Fruit fly (Drosophila melanogaster) whole organism, embryonic: Measurements from ENCODE around the gene stops.

ENCODE experiments used
- ATbp ChIP-seq: fragments of 200-800 bp; sonication (Bioruptor generic); optimal IDR thresholded peaks from 2 replicates; lab custom pipeline; 2017; ENCODE audit warnings: missing biosample characterization, mild to moderate bottlenecking, missing genetic modification characterization, missing genetic modification reagents
- Ada2b ChIP-seq: fragments of 200-800 bp; sonication (Bioruptor generic); IDR thresholded peaks from 2 replicates; pipeline ENCODE4 v1.3.6; 2022; ENCODE audit warnings: missing biosample characterization, missing genetic modification characterization
- Adf1 ChIP-seq: fragments of 200-800 bp; sonication (Bioruptor generic); IDR thresholded peaks from 2 replicates; pipeline ENCODE4 v1.3.6; 2022; ENCODE audit warnings: missing biosample characterization, missing genetic modification characterization
- Antp ChIP-seq: fragments of 200-800 bp; sonication (Bioruptor generic); optimal IDR thresholded peaks from 3 replicates; lab custom pipeline; 2016; ENCODE audit warnings: missing biosample characterization, missing genetic modification characterization
- CG11085 ChIP-seq: fragments of 200-800 bp; sonication (Bioruptor generic); IDR thresholded peaks from 2 replicates; pipeline ENCODE4 v1.3.6; 2022; ENCODE audit warnings: missing biosample characterization, missing genetic modification characterization
- CG11504 ChIP-seq: fragments of 200-800 bp; sonication (Bioruptor generic); optimal IDR thresholded peaks from 3 replicates; lab custom pipeline; 2019; ENCODE audit warnings: missing biosample characterization, mild to moderate bottlenecking, missing genetic modification characterization, moderate library complexity
- CG13287 ChIP-seq: fragments of 200-800 bp; sonication (Bioruptor generic); IDR thresholded peaks from 2 replicates; pipeline ENCODE4 v1.3.6; 2022; ENCODE audit warnings: missing biosample characterization, missing genetic modification characterization; ENCODE audit not compliant: partially characterized antibody
- CG15011 ChIP-seq: fragments of 200-800 bp; sonication (Bioruptor generic); optimal IDR thresholded peaks from 3 replicates; lab custom pipeline; 2018; ENCODE audit warnings: missing biosample characterization, mild to moderate bottlenecking, missing genetic modification characterization
- CG18599 ChIP-seq: fragments of 200-800 bp; sonication (Bioruptor generic); optimal IDR thresholded peaks from 3 replicates; lab custom pipeline; 2017; ENCODE audit warnings: missing biosample characterization, missing genetic modification characterization, mild to moderate bottlenecking, moderate library complexity, missing genetic modification reagents
- CG2712 ChIP-seq: fragments of 200-800 bp; optimal IDR thresholded peaks from 3 replicates; lab custom pipeline; 2019; ENCODE audit warnings: missing biosample characterization, mild to moderate bottlenecking, missing genetic modification characterization, moderate library complexity
- CG30431 ChIP-seq: fragments of 200-800 bp; sonication (Bioruptor generic); optimal IDR thresholded peaks from 2 replicates; lab custom pipeline; 2017; ENCODE audit warnings: missing biosample characterization, missing genetic modification characterization
- CG31365 ChIP-seq: fragments of 200-800 bp; sonication (Bioruptor generic); optimal IDR thresholded peaks from 2 replicates; lab custom pipeline; 2018; ENCODE audit warnings: missing biosample characterization, mild to moderate bottlenecking, missing genetic modification characterization
- CG31388 ChIP-seq: fragments of 200-800 bp; sonication (Bioruptor generic); optimal IDR thresholded peaks from 2 replicates; lab custom pipeline; 2016; ENCODE audit warnings: missing biosample characterization, missing genetic modification characterization
- CG3163 ChIP-seq: fragments of 200-800 bp; sonication (Bioruptor generic); optimal IDR thresholded peaks from 3 replicates; lab custom pipeline; 2016; ENCODE audit warnings: missing biosample characterization, missing genetic modification characterization
- CG34376 ChIP-seq: fragments of 200-800 bp; sonication (Bioruptor generic); optimal IDR thresholded peaks from 2 replicates; lab custom pipeline; 2018; ENCODE audit warnings: missing biosample characterization, mild to moderate bottlenecking, missing genetic modification characterization
- CG42726 ChIP-seq: fragments of 200-800 bp; sonication (Bioruptor generic); IDR thresholded peaks from 2 replicates; pipeline ENCODE4 v1.3.6; 2022; ENCODE audit warnings: missing biosample characterization, missing genetic modification characterization; ENCODE audit not compliant: partially characterized antibody
- CG43689 ChIP-seq: fragments of 200-800 bp; sonication (Bioruptor generic); IDR thresholded peaks from 2 replicates; pipeline ENCODE4 v1.3.6; 2022; ENCODE audit warnings: missing biosample characterization, missing genetic modification characterization
- CG4707 ChIP-seq: fragments of 200-800 bp; sonication (Bioruptor generic); optimal IDR thresholded peaks from 2 replicates; lab custom pipeline; 2018; ENCODE audit warnings: missing biosample characterization, mild to moderate bottlenecking, missing genetic modification characterization, moderate library complexity
- CG6765 ChIP-seq: fragments of 200-800 bp; sonication (Bioruptor generic); optimal IDR thresholded peaks from 3 replicates; lab custom pipeline; 2017; ENCODE audit warnings: missing biosample characterization, mild to moderate bottlenecking, missing genetic modification characterization
- CG8281 ChIP-seq: fragments of 200-800 bp; sonication (Bioruptor generic); optimal IDR thresholded peaks from 2 replicates; lab custom pipeline; 2018; ENCODE audit warnings: missing biosample characterization, mild to moderate bottlenecking, missing genetic modification characterization, moderate library complexity
- CG8359 ChIP-seq: fragments of 200-800 bp; sonication (Bioruptor generic); optimal IDR thresholded peaks from 2 replicates; lab custom pipeline; 2017; ENCODE audit warnings: missing biosample characterization, mild to moderate bottlenecking, missing genetic modification characterization, borderline replicate concordance
- D19A ChIP-seq: fragments of 200-800 bp; optimal IDR thresholded peaks from 3 replicates; lab custom pipeline; 2019; ENCODE audit warnings: missing biosample characterization, mild to moderate bottlenecking, missing genetic modification characterization, moderate library complexity
- Deaf1 ChIP-seq: fragments of 200-800 bp; optimal IDR thresholded peaks from 3 replicates; lab custom pipeline; 2019; ENCODE audit warnings: missing biosample characterization, mild to moderate bottlenecking, missing genetic modification characterization, moderate library complexity
- Fer1 ChIP-seq: fragments of 200-800 bp; sonication (Bioruptor generic); optimal IDR thresholded peaks from 2 replicates; lab custom pipeline; 2017; ENCODE audit warnings: missing biosample characterization, mild to moderate bottlenecking, missing genetic modification characterization
- HHEX ChIP-seq: fragments of 200-800 bp; sonication (Bioruptor generic); optimal IDR thresholded peaks from 3 replicates; lab custom pipeline; 2017; ENCODE audit warnings: missing biosample characterization, mild to moderate bottlenecking, missing genetic modification characterization, missing genetic modification reagents
- HLH54F ChIP-seq: fragments of 200-800 bp; sonication (Bioruptor generic); optimal IDR thresholded peaks from 3 replicates; lab custom pipeline; 2016; ENCODE audit warnings: missing biosample characterization, missing genetic modification characterization
- HmgD ChIP-seq: fragments of 200-800 bp; sonication (Bioruptor generic); optimal IDR thresholded peaks from 3 replicates; lab custom pipeline; 2016; ENCODE audit warnings: missing biosample characterization, missing genetic modification characterization
- Hmx ChIP-seq: fragments of 200-800 bp; sonication (Bioruptor generic); optimal IDR thresholded peaks from 2 replicates; lab custom pipeline; 2016; ENCODE audit warnings: missing biosample characterization, missing genetic modification characterization
- NC2α ChIP-seq: fragments of 200-800 bp; sonication (Bioruptor generic); optimal IDR thresholded peaks from 2 replicates; lab custom pipeline; 2016; ENCODE audit warnings: missing biosample characterization, missing genetic modification characterization
- Pdp1 ChIP-seq, 2 experiments: fragments of 200-800 bp; sonication (Bioruptor generic); optimal IDR thresholded peaks; 3 replicates each; lab custom pipeline; 2016; ENCODE audit warnings: missing biosample characterization in 2 of 2, missing genetic modification characterization in 2 of 2, mild to moderate bottlenecking in 1 of 2, moderate library complexity in 1 of 2
- Rfx ChIP-seq: fragments of 200-800 bp; sonication (Bioruptor generic); IDR thresholded peaks from 2 replicates; pipeline ENCODE4 v1.3.6; 2022; ENCODE audit warnings: missing biosample characterization, missing genetic modification characterization
- Rx ChIP-seq: fragments of 200-800 bp; sonication (Bioruptor generic); IDR thresholded peaks from 2 replicates; pipeline ENCODE4 v1.3.6; 2022; ENCODE audit warnings: missing biosample characterization, missing genetic modification characterization
- TFAM ChIP-seq: fragments of 200-800 bp; sonication (Bioruptor generic); optimal IDR thresholded peaks from 2 replicates; lab custom pipeline; 2017; ENCODE audit warnings: missing biosample characterization, missing genetic modification characterization, inconsistent platforms
- ab ChIP-seq: fragments of 200-800 bp; sonication (Bioruptor generic); optimal IDR thresholded peaks from 2 replicates; lab custom pipeline; 2016; ENCODE audit warnings: missing biosample characterization, missing genetic modification characterization
- amos ChIP-seq: fragments of 200-800 bp; sonication (Bioruptor generic); IDR thresholded peaks from 2 replicates; pipeline ENCODE4 v1.3.6; 2022; ENCODE audit warnings: missing biosample characterization, missing genetic modification characterization; ENCODE audit not compliant: partially characterized antibody
- ap ChIP-seq: fragments of 200-800 bp; sonication (Bioruptor generic); IDR thresholded peaks from 2 replicates; pipeline ENCODE4 v1.3.6; 2022; ENCODE audit warnings: missing biosample characterization, missing genetic modification characterization
- bab2 ChIP-seq: fragments of 200-800 bp; sonication (Bioruptor generic); optimal IDR thresholded peaks from 2 replicates; lab custom pipeline; 2016; ENCODE audit warnings: missing biosample characterization, missing genetic modification characterization
- br ChIP-seq: fragments of >200 bp; optimal IDR thresholded peaks from 2 replicates; lab custom pipeline; 2017
- bsh ChIP-seq, 2 experiments: fragments of 200-800 bp; sonication (Bioruptor generic); optimal IDR thresholded peaks; 2 replicates each; lab custom pipeline; 2017 to 2018; ENCODE audit warnings: mild to moderate bottlenecking in 2 of 2, missing biosample characterization in 2 of 2, missing genetic modification characterization in 2 of 2, moderate library complexity in 1 of 2
- crp ChIP-seq, 2 experiments: fragments of 200-800 bp; sonication (Bioruptor generic); optimal IDR thresholded peaks; 2 replicates in 1 of 2; 3 replicates in 1 of 2; lab custom pipeline; 2017; ENCODE audit warnings: missing biosample characterization in 2 of 2, missing genetic modification characterization in 2 of 2, mild to moderate bottlenecking in 1 of 2, moderate library complexity in 1 of 2
- gsb ChIP-seq: fragments of 200-800 bp; sonication (Bioruptor generic); IDR thresholded peaks from 2 replicates; pipeline ENCODE4 v1.3.6; 2022; ENCODE audit warnings: missing biosample characterization, missing genetic modification characterization
- h ChIP-seq: fragments of >200 bp; optimal IDR thresholded peaks from 2 replicates; lab custom pipeline; 2017
- jigr1 ChIP-seq: fragments of 200-800 bp; sonication (Bioruptor generic); IDR thresholded peaks from 3 replicates; pipeline ENCODE4 v1.3.6; 2022; ENCODE audit warnings: missing biosample characterization, missing genetic modification characterization
- jing ChIP-seq: fragments of 200-800 bp; sonication (Bioruptor generic); optimal IDR thresholded peaks from 2 replicates; lab custom pipeline; 2018; ENCODE audit warnings: missing biosample characterization, mild to moderate bottlenecking, missing genetic modification characterization
- kay ChIP-seq: fragments of 200-800 bp; sonication (Bioruptor generic); optimal IDR thresholded peaks from 2 replicates; lab custom pipeline; 2016; ENCODE audit warnings: missing biosample characterization, missing genetic modification characterization
- lab ChIP-seq: fragments of 200-800 bp; sonication (Bioruptor generic); optimal IDR thresholded peaks from 3 replicates; lab custom pipeline; 2017; ENCODE audit warnings: missing biosample characterization, missing genetic modification characterization, mild to moderate bottlenecking, moderate library complexity, missing genetic modification reagents
- lola ChIP-seq, 3 experiments: fragments of >200 bp in 2 of 3; fragments of 200-800 bp in 1 of 3; sonication (Bioruptor generic) in 1 of 3; optimal IDR thresholded peaks; 2 replicates each; lab custom pipeline; 2017 to 2019; ENCODE audit warnings: missing biosample characterization in 3 of 3, missing genetic modification characterization in 3 of 3, mild to moderate bottlenecking in 1 of 3, moderate library complexity in 1 of 3
- mirr ChIP-seq: fragments of 200-800 bp; sonication (Bioruptor generic); optimal IDR thresholded peaks from 3 replicates; lab custom pipeline; 2018; ENCODE audit warnings: missing biosample characterization, mild to moderate bottlenecking, missing genetic modification characterization
- org-1 ChIP-seq: fragments of 200-800 bp; sonication (Bioruptor generic); optimal IDR thresholded peaks from 2 replicates; lab custom pipeline; 2017; ENCODE audit warnings: missing biosample characterization, missing genetic modification characterization
- pum ChIP-seq: fragments of 200-800 bp; sonication (Bioruptor generic); optimal IDR thresholded peaks from 2 replicates; lab custom pipeline; 2016; ENCODE audit warnings: missing biosample characterization, missing genetic modification characterization
- pzg ChIP-seq: fragments of 200-800 bp; sonication (Bioruptor generic); optimal IDR thresholded peaks from 3 replicates; lab custom pipeline; 2018; ENCODE audit warnings: missing biosample characterization, mild to moderate bottlenecking, missing genetic modification characterization, moderate library complexity

The stops gene

DNA sequence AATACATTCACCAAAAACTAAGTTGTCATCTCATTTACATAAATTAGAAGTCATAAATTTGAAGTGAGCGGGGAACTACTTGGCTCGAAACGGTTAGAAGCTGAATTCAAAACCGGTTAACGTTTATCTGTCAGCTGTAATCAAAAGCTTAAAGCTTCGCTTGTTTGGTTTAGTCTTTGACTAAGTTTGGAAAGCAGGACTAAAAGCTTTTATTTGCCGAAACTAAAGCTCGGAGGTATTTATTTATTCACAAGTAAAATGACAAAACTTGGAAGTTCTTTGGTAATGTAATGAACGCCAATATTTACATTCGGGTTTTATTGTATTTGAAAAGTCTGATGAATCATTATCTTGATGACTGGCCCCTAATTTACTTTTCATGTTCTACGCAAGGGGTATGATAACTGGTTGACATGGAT, 41.5 kb downstream of the stops start (continued):
- TF ChIP-seq CG6765 (GFP tag; lab: Kevin White, UChicago) (no peak), crp (GFP tag; optimal IDR thresholded peaks at IDR 0.05; lab: Kevin White, UChicago) (peak in 1 of 2 experiments; percentile 67), jing (no peak), HmgD (GFP tag; lab: Kevin White, UChicago) (no peak), bsh (GFP tag; optimal IDR thresholded peaks at IDR 0.05; lab: Kevin White, UChicago) (no peak), pum (GFP tag; lab: Kevin White, UChicago) (no peak), CG43689 (GFP tag; lab: Robert Waterston, UW) (no peak), jigr1 (GFP tag; lab: Robert Waterston, UW) (no peak), CG18599 (no peak), ab (no peak), kay (GFP tag; lab: Kevin White, UChicago) (peak; percentile 60), CG3163 (GFP tag; lab: Kevin White, UChicago) (no peak), mirr (GFP tag; lab: Kevin White, UChicago) (peak; percentile 25), Rfx (GFP tag; lab: Robert Waterston, UW) (0 out of 2 replicates have a peak, but pooled peaks have one; percentile 28), CG13287 (GFP tag; lab: Robert Waterston, UW) (peak; percentile 7; the same call in 1 of the 2 replicates), CG30431 (GFP tag; lab: Kevin White, UChicago) (no peak), NC2α (GFP tag; lab: Kevin White, UChicago) (no peak), HHEX (no peak), CG15011 (GFP tag; lab: Kevin White, UChicago) (no peak), D19A (tag; lab: Kevin White, UChicago) (no peak), CG8359 (GFP tag; lab: Kevin White, UChicago) (no peak), CG31365 (tag; lab: Kevin White, UChicago) (no peak), CG11504 (tag; lab: Kevin White, UChicago) (no peak), CG31388 (GFP tag; lab: Kevin White, UChicago) (no peak), Rx (GFP tag; lab: Robert Waterston, UW) (no peak), Adf1 (GFP tag; lab: Robert Waterston, UW) (no peak), Fer1 (GFP tag; lab: Kevin White, UChicago) (peak; percentile 29), ATbp (GFP tag; lab: Kevin White, UChicago) (peak; percentile 53), HLH54F (GFP tag; lab: Kevin White, UChicago) (no peak), ap (GFP tag; lab: Robert Waterston, UW) (no peak), gsb (no peak), CG42726 (no peak), CG4707 (GFP tag; lab: Kevin White, UChicago) (no peak), amos (GFP tag; lab: Robert Waterston, UW) (no peak), org-1 (GFP tag; lab: Kevin White, UChicago) (no peak), Deaf1 (no peak), Pdp1 (GFP tag; optimal IDR thresholded peaks at IDR 0.05; lab: Kevin White, UChicago) (no peak), Hmx (GFP tag; lab: Kevin White, UChicago) (no peak), br (lab: Kevin White, UChicago) (no peak), h (lab: Kevin White, UChicago) (no peak), bab2 (GFP tag; lab: Kevin White, UChicago) (no peak), lola (GFP tag; optimal IDR thresholded peaks at IDR 0.05; lab: Kevin White, UChicago) (no peak), pzg (GFP tag; lab: Kevin White, UChicago) (peak; percentile 4), lab (peak; percentile 1), CG34376 (no peak), TFAM (GFP tag; lab: Kevin White, UChicago) (no peak), CG8281 (tag; lab: Kevin White, UChicago) (no peak), Antp (no peak), CG2712 (tag; lab: Kevin White, UChicago) (no peak), CG11085 (GFP tag; lab: Robert Waterston, UW) (no peak), Ada2b (GFP tag; lab: Robert Waterston, UW) (no peak)
